Fruit fly (Drosophila melanogaster): ENCODE results near the gene CG6813.

The CG6813 gene

dm6 chr3R:11595523-11595922, 30.9 kb downstream of the CG6813 start (continued):
- TF ChIP-seq CG8765 (GFP tag; IDR thresholded peaks at IDR 0.05) (no peak), sens (GFP tag) (peak; percentile 32), Drgx (GFP tag; IDR thresholded peaks at IDR 0.05) (peak; percentile 55; the same call in 1 of the 2 replicates), CG17328 (GFP tag; IDR thresholded peaks at IDR 0.05) (peak; percentile 20; the same call in 1 of the 2 replicates), ham (GFP tag; IDR thresholded peaks at IDR 0.05) (no peak), Oli (tag; optimal IDR thresholded peaks at IDR 0.05) (no peak), CG8478 (optimal IDR thresholded peaks at IDR 0.05) (no peak), Abd-B (GFP tag; optimal IDR thresholded peaks at IDR 0.05) (no peak), CG8089 (GFP tag; optimal IDR thresholded peaks at IDR 0.05) (no peak), sob (GFP tag; IDR thresholded peaks at IDR 0.05) (no peak), CG17385 (GFP tag; optimal IDR thresholded peaks at IDR 0.05) (no peak), fd3F (GFP tag; optimal IDR thresholded peaks at IDR 0.05) (no peak), trh (GFP tag; optimal IDR thresholded peaks at IDR 0.05) (no peak), crp (GFP tag; optimal IDR thresholded peaks at IDR 0.05) (no peak), Hr78 (GFP tag; optimal IDR thresholded peaks at IDR 0.05) (no peak), Eip74EF (GFP tag; optimal IDR thresholded peaks at IDR 0.05) (no peak), YL-1 (GFP tag; optimal IDR thresholded peaks at IDR 0.05) (no peak), yki (optimal IDR thresholded peaks at IDR 0.05) (no peak), unc-4 (GFP tag; IDR thresholded peaks at IDR 0.05; ENCODE audit: partially characterized antibody) (no peak), sima (GFP tag; optimal IDR thresholded peaks at IDR 0.05) (no peak), sim (GFP tag; IDR thresholded peaks at IDR 0.05) (no peak), CG1602 (GFP tag; optimal IDR thresholded peaks at IDR 0.05) (no peak), Atf3 (GFP tag; optimal IDR thresholded peaks at IDR 0.05) (no peak), dysf (GFP tag; IDR thresholded peaks at IDR 0.05) (peak; percentile 42; the same call in 1 of the 3 replicates), CG1529 (GFP tag; optimal IDR thresholded peaks at IDR 0.05) (no peak), HLH3B (GFP tag; IDR thresholded peaks at IDR 0.05) (0 out of 2 replicates have a peak, but pooled peaks have one; percentile 23), kni (GFP tag; optimal IDR thresholded peaks at IDR 0.05) (peak; percentile 11), seq (GFP tag; IDR thresholded peaks at IDR 0.05) (no peak), CG10147 (GFP tag; optimal IDR thresholded peaks at IDR 0.05) (no peak), CG14050 (GFP tag; IDR thresholded peaks at IDR 0.05) (no peak), fd102C (GFP tag; optimal IDR thresholded peaks at IDR 0.05) (no peak), CG17361 (GFP tag; IDR thresholded peaks at IDR 0.05) (no peak), jumu (GFP tag; optimal IDR thresholded peaks at IDR 0.05) (no peak), BEAF-32 (GFP tag; optimal IDR thresholded peaks at IDR 0.05) (no peak), exex (tag; optimal IDR thresholded peaks at IDR 0.05) (no peak), CG18599 (GFP tag; optimal IDR thresholded peaks at IDR 0.05) (no peak), lov (optimal IDR thresholded peaks at IDR 0.05) (no peak), lov (GFP tag; IDR thresholded peaks at IDR 0.05) (no peak), CG12942 (GFP tag; optimal IDR thresholded peaks at IDR 0.05) (no peak), CG10979 (tag; optimal IDR thresholded peaks at IDR 0.05) (peak; percentile 1), CG2120 (GFP tag; optimal IDR thresholded peaks at IDR 0.05) (no peak), Hr3 (GFP tag; optimal IDR thresholded peaks at IDR 0.05) (no peak), Rfx (GFP tag; IDR thresholded peaks at IDR 0.05) (0 out of 2 replicates have a peak, but pooled peaks have one; percentile 8), Spps (tag; optimal IDR thresholded peaks at IDR 0.05) (no peak), CG7357 (GFP tag; IDR thresholded peaks at IDR 0.05) (no peak), CG12236 (GFP tag; optimal IDR thresholded peaks at IDR 0.05) (no peak), CG18011 (GFP tag; optimal IDR thresholded peaks at IDR 0.05) (no peak), CG30431 (GFP tag; optimal IDR thresholded peaks at IDR 0.05) (peak; percentile 5), so (GFP tag; IDR thresholded peaks at IDR 0.05) (no peak), z (GFP tag; IDR thresholded peaks at IDR 0.05) (no peak), CG6854 (GFP tag; optimal IDR thresholded peaks at IDR 0.05) (no peak), dm (GFP tag; optimal IDR thresholded peaks at IDR 0.05) (no peak), Lpt (GFP tag; optimal IDR thresholded peaks at IDR 0.05) (no peak)

All from whole organism, embryonic.